Fruit fly (Drosophila melanogaster) whole organism, prepupa: Measurements from ENCODE around the gene Rab30.

Experiments used
- CG10631 ChIP-seq: fragments of 200-800 bp; sonication (Bioruptor generic); optimal IDR thresholded peaks from 2 replicates; lab custom pipeline; 2016; ENCODE audit warnings: missing biosample characterization, missing genetic modification characterization
- CG11294 ChIP-seq: fragments of 200-800 bp; sonication (Bioruptor generic); IDR thresholded peaks from 2 replicates; pipeline ENCODE4 v1.3.6; 2022; ENCODE audit warnings: missing biosample characterization, missing genetic modification characterization
- CG15336 ChIP-seq: fragments of 200-800 bp; sonication (Bioruptor generic); IDR thresholded peaks from 2 replicates; pipeline ENCODE4 v1.3.6; 2022; ENCODE audit warnings: missing biosample characterization, missing genetic modification characterization
- CG16779 ChIP-seq: fragments of 200-800 bp; sonication (Bioruptor generic); optimal IDR thresholded peaks from 3 replicates; lab custom pipeline; 2017; ENCODE audit warnings: missing biosample characterization, mild to moderate bottlenecking, missing genetic modification characterization
- CG31627 ChIP-seq: fragments of 200-800 bp; sonication (Bioruptor generic); optimal IDR thresholded peaks from 3 replicates; lab custom pipeline; 2016; ENCODE audit warnings: missing biosample characterization, missing genetic modification characterization
- CG32006 ChIP-seq: fragments of 200-800 bp; sonication (Bioruptor generic); optimal IDR thresholded peaks from 3 replicates; lab custom pipeline; 2017; ENCODE audit warnings: missing biosample characterization, mild to moderate bottlenecking, missing genetic modification characterization
- CG6276 ChIP-seq: fragments of 200-800 bp; sonication (Bioruptor generic); optimal IDR thresholded peaks from 2 replicates; lab custom pipeline; 2017; ENCODE audit warnings: missing biosample characterization, mild to moderate bottlenecking, missing genetic modification characterization
- CG6792 ChIP-seq: fragments of 200-800 bp; sonication (Bioruptor generic); optimal IDR thresholded peaks from 3 replicates; lab custom pipeline; 2016; ENCODE audit warnings: missing biosample characterization, missing genetic modification characterization
- CG6808 ChIP-seq: fragments of 200-800 bp; sonication (Bioruptor generic); optimal IDR thresholded peaks from 3 replicates; lab custom pipeline; 2017; ENCODE audit warnings: missing biosample characterization, missing genetic modification characterization, mild to moderate bottlenecking, moderate library complexity, missing genetic modification reagents
- CG6854 ChIP-seq: fragments of 200-800 bp; sonication (Bioruptor generic); optimal IDR thresholded peaks from 2 replicates; lab custom pipeline; 2017; ENCODE audit warnings: missing biosample characterization, mild to moderate bottlenecking, missing genetic modification characterization
- CG7368 ChIP-seq: fragments of 200-800 bp; sonication (Bioruptor generic); optimal IDR thresholded peaks from 3 replicates; lab custom pipeline; 2016; ENCODE audit warnings: missing biosample characterization, missing genetic modification characterization
- CG8119 ChIP-seq: fragments of 200-800 bp; sonication (Bioruptor generic); IDR thresholded peaks from 3 replicates; pipeline ENCODE4 v1.3.6; 2022; ENCODE audit warnings: missing biosample characterization, missing genetic modification characterization
- CG8319 ChIP-seq: fragments of 200-800 bp; sonication (Bioruptor generic); optimal IDR thresholded peaks from 3 replicates; lab custom pipeline; 2016; ENCODE audit warnings: missing biosample characterization, missing genetic modification characterization
- CG8632 ChIP-seq: fragments of 200-800 bp; sonication (Bioruptor generic); optimal IDR thresholded peaks from 3 replicates; lab custom pipeline; 2016; ENCODE audit warnings: missing biosample characterization, missing genetic modification characterization
- CG9139 ChIP-seq: fragments of 200-800 bp; sonication (Bioruptor generic); optimal IDR thresholded peaks from 3 replicates; lab custom pipeline; 2017; ENCODE audit warnings: missing biosample characterization, mild to moderate bottlenecking, missing genetic modification characterization
- Eip75B ChIP-seq: fragments of 200-800 bp; sonication (Bioruptor generic); optimal IDR thresholded peaks from 3 replicates; lab custom pipeline; 2016; ENCODE audit warnings: missing biosample characterization, missing genetic modification characterization
- Eip78C ChIP-seq: fragments of 200-800 bp; sonication (Bioruptor generic); peaks from one replicate; lab custom pipeline; 2016; ENCODE audit warnings: missing biosample characterization, missing genetic modification characterization
- Eip93F ChIP-seq: fragments of 200-800 bp; sonication (Bioruptor generic); optimal IDR thresholded peaks from 2 replicates; lab custom pipeline; 2016; ENCODE audit warnings: missing biosample characterization, mild to moderate bottlenecking, missing genetic modification characterization
- Ets21C ChIP-seq: fragments of 200-800 bp; sonication (Bioruptor generic); optimal IDR thresholded peaks from 3 replicates; lab custom pipeline; 2016; ENCODE audit warnings: missing biosample characterization, missing genetic modification characterization
- Ets96B ChIP-seq: fragments of 200-800 bp; optimal IDR thresholded peaks from 2 replicates; lab custom pipeline; 2019; ENCODE audit warnings: missing biosample characterization, mild to moderate bottlenecking, missing genetic modification characterization, moderate library complexity
- Gug ChIP-seq: fragments of 200-800 bp; sonication (Bioruptor generic); IDR thresholded peaks from 2 replicates; pipeline ENCODE4 v1.3.6; 2022; ENCODE audit warnings: missing biosample characterization, missing genetic modification characterization
- Hr39 ChIP-seq: fragments of 200-800 bp; sonication (Bioruptor generic); optimal IDR thresholded peaks from 2 replicates; lab custom pipeline; 2016; ENCODE audit warnings: missing biosample characterization, missing genetic modification characterization
- Lpt ChIP-seq: fragments of 200-800 bp; sonication (Bioruptor generic); optimal IDR thresholded peaks from 3 replicates; lab custom pipeline; 2016; ENCODE audit warnings: missing biosample characterization, missing genetic modification characterization
- Met ChIP-seq: fragments of 200-800 bp; sonication (Bioruptor generic); optimal IDR thresholded peaks from 3 replicates; lab custom pipeline; 2016; ENCODE audit warnings: missing biosample characterization, missing genetic modification characterization
- OdsH ChIP-seq: fragments of 200-800 bp; sonication (Bioruptor generic); optimal IDR thresholded peaks from 3 replicates; lab custom pipeline; 2016; ENCODE audit warnings: missing biosample characterization, missing genetic modification characterization
- Sox14 ChIP-seq: fragments of 200-800 bp; sonication (Bioruptor generic); optimal IDR thresholded peaks from 3 replicates; lab custom pipeline; 2016; ENCODE audit warnings: missing biosample characterization, missing genetic modification characterization
- Sox15 ChIP-seq: fragments of 200-800 bp; sonication (Bioruptor generic); optimal IDR thresholded peaks from 3 replicates; lab custom pipeline; 2016; ENCODE audit warnings: missing biosample characterization, missing genetic modification characterization
- acj6 ChIP-seq: fragments of 200-800 bp; sonication (Bioruptor generic); optimal IDR thresholded peaks from 3 replicates; lab custom pipeline; 2016; ENCODE audit warnings: missing biosample characterization, missing genetic modification characterization
- cyc ChIP-seq: fragments of 200-800 bp; sonication (Bioruptor generic); optimal IDR thresholded peaks from 3 replicates; lab custom pipeline; 2016; ENCODE audit warnings: missing biosample characterization, missing genetic modification characterization
- eg ChIP-seq: fragments of 200-800 bp; sonication (Bioruptor generic); IDR thresholded peaks from 3 replicates; pipeline ENCODE4 v1.3.6; 2022; ENCODE audit warnings: missing biosample characterization, missing genetic modification characterization
- esn ChIP-seq: fragments of 200-800 bp; sonication (Bioruptor generic); optimal IDR thresholded peaks from 2 replicates; lab custom pipeline; 2016; ENCODE audit warnings: missing biosample characterization, mild to moderate bottlenecking, missing genetic modification characterization, moderate library complexity
- fd59A ChIP-seq: fragments of 200-800 bp; sonication (Bioruptor generic); optimal IDR thresholded peaks from 2 replicates; lab custom pipeline; 2017; ENCODE audit warnings: missing biosample characterization, mild to moderate bottlenecking, missing genetic modification characterization, missing genetic modification reagents
- fd85E ChIP-seq: fragments of 200-800 bp; sonication (Bioruptor generic); optimal IDR thresholded peaks from 3 replicates; lab custom pipeline; 2016; ENCODE audit warnings: missing biosample characterization, missing genetic modification characterization
- fkh ChIP-seq: fragments of 200-800 bp; sonication (Bioruptor generic); optimal IDR thresholded peaks from 3 replicates; lab custom pipeline; 2017; ENCODE audit warnings: missing biosample characterization, mild to moderate bottlenecking, missing genetic modification characterization, moderate library complexity
- net ChIP-seq: fragments of 200-800 bp; sonication (Bioruptor generic); optimal IDR thresholded peaks from 3 replicates; lab custom pipeline; 2016; ENCODE audit warnings: missing biosample characterization, missing genetic modification characterization
- pdm3 ChIP-seq: fragments of 200-800 bp; sonication (Bioruptor generic); optimal IDR thresholded peaks from 3 replicates; lab custom pipeline; 2016; ENCODE audit warnings: missing biosample characterization, missing genetic modification characterization
- salr ChIP-seq, 2 experiments: fragments of 200-800 bp; sonication (Bioruptor generic); optimal IDR thresholded peaks; 3 replicates each; lab custom pipeline; 2016 to 2018; ENCODE audit warnings: missing biosample characterization in 2 of 2, missing genetic modification characterization in 2 of 2, mild to moderate bottlenecking in 1 of 2
- spab ChIP-seq: fragments of 200-800 bp; sonication (Bioruptor generic); optimal IDR thresholded peaks from 2 replicates; lab custom pipeline; 2017; ENCODE audit warnings: missing biosample characterization, mild to moderate bottlenecking, missing genetic modification characterization, missing genetic modification reagents
- svp ChIP-seq: fragments of 200-800 bp; sonication (Bioruptor generic); peaks from one replicate; lab custom pipeline; 2016; ENCODE audit warnings: missing biosample characterization, missing genetic modification characterization
- topi ChIP-seq: fragments of 200-800 bp; sonication (Bioruptor generic); optimal IDR thresholded peaks from 3 replicates; lab custom pipeline; 2016; ENCODE audit warnings: missing biosample characterization, missing genetic modification characterization
- vri ChIP-seq: fragments of 200-800 bp; sonication (Bioruptor generic); optimal IDR thresholded peaks from 3 replicates; lab custom pipeline; 2016; ENCODE audit warnings: missing biosample characterization, mild to moderate bottlenecking, missing genetic modification characterization

Rab30 gene

DNA sequence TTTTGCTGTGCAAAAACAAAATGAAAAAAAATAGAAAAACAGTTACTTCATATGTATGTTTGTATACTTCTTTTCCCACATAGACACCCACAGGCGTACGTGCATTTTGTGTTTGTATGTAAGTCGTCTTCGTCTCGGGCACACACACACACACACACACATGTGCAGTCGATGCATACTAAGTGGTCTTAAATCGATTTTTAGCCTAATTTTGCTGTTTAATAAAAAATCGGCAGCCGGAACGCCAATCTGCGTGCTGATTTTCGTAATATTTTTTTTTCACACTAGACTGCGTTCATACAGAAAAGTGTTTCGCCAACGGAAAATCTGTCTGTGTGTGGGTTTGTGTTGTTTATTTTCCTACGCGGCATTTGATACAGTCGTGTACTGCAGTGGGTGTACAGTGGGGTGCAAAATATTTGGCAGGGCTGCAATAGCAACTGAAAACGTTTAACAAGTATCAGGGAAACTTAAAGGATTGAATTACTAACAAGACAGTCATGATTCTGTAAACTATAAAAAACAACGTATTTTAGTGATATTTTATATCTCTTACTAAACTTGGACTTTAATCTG, 782 bp upstream of the Rab30 start (continued):
- TF ChIP-seq CG6808 (GFP tag; lab: Kevin White, UChicago), result peak; percentile 56
- peak; percentile 55 for TF ChIP-seq cyc (GFP tag; lab: Kevin White, UChicago)
- TF ChIP-seq CG15336 (GFP tag; lab: Robert Waterston, UW), result peak; percentile 75
- peak; percentile 7 for TF ChIP-seq Ets21C
- TF ChIP-seq CG6792, result peak; percentile 50
- TF ChIP-seq CG16779, result no peak
- TF ChIP-seq CG32006 (GFP tag; lab: Kevin White, UChicago), result peak; percentile 59
- TF ChIP-seq salr (GFP tag; optimal IDR thresholded peaks at IDR 0.05; lab: Kevin White, UChicago), result peak in 1 of 2 experiments; percentile 38
- no peak for TF ChIP-seq Sox15 (GFP tag; lab: Kevin White, UChicago)
- TF ChIP-seq CG8319 (GFP tag; lab: Kevin White, UChicago), result peak; percentile 15
- TF ChIP-seq OdsH (GFP tag; lab: Kevin White, UChicago), result peak; percentile 51
- peak; percentile 80 for TF ChIP-seq Eip78C
- TF ChIP-seq esn (GFP tag; lab: Kevin White, UChicago), result peak; percentile 56
- no peak for TF ChIP-seq CG11294 (GFP tag; lab: Robert Waterston, UW)
- TF ChIP-seq CG10631 (GFP tag; lab: Kevin White, UChicago), result peak; percentile 21
- no peak for TF ChIP-seq CG8632
- TF ChIP-seq topi (GFP tag; lab: Kevin White, UChicago), result peak; percentile 52
- no peak for TF ChIP-seq CG9139 (GFP tag; lab: Kevin White, UChicago)
- TF ChIP-seq pdm3 (GFP tag; lab: Kevin White, UChicago), result peak; percentile 54
- TF ChIP-seq acj6 (GFP tag; lab: Kevin White, UChicago), result peak; percentile 37
- peak; percentile 60 for TF ChIP-seq Hr39 (GFP tag; lab: Kevin White, UChicago)
- TF ChIP-seq Sox14 (GFP tag; lab: Kevin White, UChicago), result peak; percentile 73
- peak; percentile 52 for TF ChIP-seq vri (GFP tag; lab: Kevin White, UChicago)
- peak; percentile 62 for TF ChIP-seq CG31627 (GFP tag; lab: Kevin White, UChicago)
- TF ChIP-seq Gug (GFP tag; lab: Robert Waterston, UW), result 0 out of 2 replicates have a peak, but pooled peaks have one; percentile 8
- TF ChIP-seq spab (GFP tag; lab: Kevin White, UChicago), result no peak
- TF ChIP-seq CG8119 (GFP tag; lab: Robert Waterston, UW), result peak; percentile 75
- TF ChIP-seq fd85E, result no peak
- peak; percentile 78 for TF ChIP-seq CG6276 (GFP tag; lab: Kevin White, UChicago)
- peak; percentile 12 for TF ChIP-seq fd59A
- peak; percentile 48 for TF ChIP-seq CG7368 (GFP tag; lab: Kevin White, UChicago)
- no peak for TF ChIP-seq svp (GFP tag; lab: Kevin White, UChicago)
- peak; percentile 60 for TF ChIP-seq Met (GFP tag; lab: Kevin White, UChicago)
- TF ChIP-seq Eip75B, result peak; percentile 57
- no peak; the same call in 1 of the 3 replicates for TF ChIP-seq eg (GFP tag; lab: Robert Waterston, UW)

DNA sequence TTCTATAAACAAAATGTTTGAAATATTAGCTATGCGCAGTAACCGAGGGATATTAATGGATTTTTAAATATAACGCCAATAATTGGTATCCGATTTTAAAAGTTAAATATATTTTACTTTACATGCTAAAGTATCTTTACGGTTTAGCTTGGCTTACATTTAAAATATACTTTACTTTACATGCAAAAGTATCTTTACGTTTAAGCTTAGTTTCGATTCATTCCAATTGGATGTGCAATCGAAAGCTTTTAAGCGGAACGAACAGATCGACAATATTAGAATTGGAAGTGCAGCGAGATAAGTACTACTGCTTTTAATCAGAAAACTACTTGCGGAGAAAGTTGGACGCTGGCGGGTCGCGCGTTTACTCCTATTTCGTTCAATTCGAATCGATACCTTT, 3.4 kb downstream of the Rab30 start:
- TF ChIP-seq Eip93F (GFP tag; lab: Kevin White, UChicago), result no peak
- no peak for TF ChIP-seq Sox14 (GFP tag; lab: Kevin White, UChicago)
- no peak for TF ChIP-seq Lpt (GFP tag; lab: Kevin White, UChicago)
- TF ChIP-seq fkh, result no peak
- TF ChIP-seq CG6808 (GFP tag; lab: Kevin White, UChicago), result no peak
- TF ChIP-seq Hr39 (GFP tag; lab: Kevin White, UChicago), result no peak
- TF ChIP-seq eg (GFP tag; lab: Robert Waterston, UW), result no peak
- no peak for TF ChIP-seq CG6854 (GFP tag; lab: Kevin White, UChicago)
- no peak for TF ChIP-seq OdsH (GFP tag; lab: Kevin White, UChicago)
- TF ChIP-seq Eip78C, result no peak
- no peak for TF ChIP-seq Ets96B (tag; lab: Kevin White, UChicago)
- no peak for TF ChIP-seq net (GFP tag; lab: Kevin White, UChicago)
- no peak for TF ChIP-seq pdm3 (GFP tag; lab: Kevin White, UChicago)
